Fruit fly (Drosophila melanogaster) whole organism, embryonic: Measurements from ENCODE around the gene Kdm2.

Experiments
- Asciz ChIP-seq: fragments of 200-800 bp; sonication (Bioruptor generic); optimal IDR thresholded peaks from 2 replicates; lab custom pipeline; 2017; ENCODE audit warnings: missing biosample characterization, mild to moderate bottlenecking, missing genetic modification characterization, missing genetic modification reagents
- CG10267 ChIP-seq: fragments of 200-800 bp; sonication (Bioruptor generic); optimal IDR thresholded peaks from 2 replicates; lab custom pipeline; 2018; ENCODE audit warnings: missing biosample characterization, mild to moderate bottlenecking, missing genetic modification characterization, moderate library complexity
- CG10979 ChIP-seq: fragments of 200-800 bp; sonication (Bioruptor generic); optimal IDR thresholded peaks from 2 replicates; lab custom pipeline; 2018; ENCODE audit warnings: missing biosample characterization, mild to moderate bottlenecking, missing genetic modification characterization, moderate library complexity
- CG11696 ChIP-seq: fragments of 200-800 bp; sonication (Bioruptor generic); IDR thresholded peaks from 2 replicates; pipeline ENCODE4 v1.3.6; 2022; ENCODE audit warnings: missing biosample characterization, missing genetic modification characterization
- CG12071 ChIP-seq: fragments of 200-800 bp; sonication (Bioruptor generic); optimal IDR thresholded peaks from 3 replicates; lab custom pipeline; 2018; ENCODE audit warnings: missing biosample characterization, mild to moderate bottlenecking, missing genetic modification characterization
- CG12299 ChIP-seq: fragments of 200-800 bp; sonication (Bioruptor generic); optimal IDR thresholded peaks from 2 replicates; lab custom pipeline; 2018; ENCODE audit warnings: missing biosample characterization, mild to moderate bottlenecking, missing genetic modification characterization
- CG13894 ChIP-seq: fragments of 200-800 bp; sonication (Bioruptor generic); optimal IDR thresholded peaks from 3 replicates; lab custom pipeline; 2018; ENCODE audit warnings: missing biosample characterization, mild to moderate bottlenecking, missing genetic modification characterization, moderate library complexity
- CG14710 ChIP-seq: fragments of 200-800 bp; sonication (Bioruptor generic); optimal IDR thresholded peaks from 3 replicates; lab custom pipeline; 2019; ENCODE audit warnings: missing biosample characterization, mild to moderate bottlenecking, missing genetic modification characterization, moderate library complexity
- CG14860 ChIP-seq: fragments of 200-800 bp; sonication (Bioruptor generic); IDR thresholded peaks from 3 replicates; pipeline ENCODE4 v1.3.6; 2022; ENCODE audit warnings: missing biosample characterization, missing genetic modification characterization; ENCODE audit not compliant: partially characterized antibody
- CG15011 ChIP-seq: fragments of 200-800 bp; sonication (Bioruptor generic); optimal IDR thresholded peaks from 3 replicates; lab custom pipeline; 2018; ENCODE audit warnings: missing biosample characterization, mild to moderate bottlenecking, missing genetic modification characterization
- CG15601 ChIP-seq: fragments of 200-800 bp; sonication (Bioruptor generic); optimal IDR thresholded peaks from 3 replicates; lab custom pipeline; 2019; ENCODE audit warnings: missing biosample characterization, mild to moderate bottlenecking, missing genetic modification characterization, moderate library complexity
- CG16863 ChIP-seq: fragments of 200-800 bp; sonication (Bioruptor generic); optimal IDR thresholded peaks from 3 replicates; lab custom pipeline; 2016; ENCODE audit warnings: missing biosample characterization, missing genetic modification characterization
- CG17328 ChIP-seq: fragments of 200-800 bp; sonication (Bioruptor generic); IDR thresholded peaks from 2 replicates; pipeline ENCODE4 v1.3.6; 2022; ENCODE audit warnings: missing biosample characterization, missing genetic modification characterization
- CG18599 ChIP-seq: fragments of 200-800 bp; sonication (Bioruptor generic); optimal IDR thresholded peaks from 3 replicates; lab custom pipeline; 2017; ENCODE audit warnings: missing biosample characterization, missing genetic modification characterization, mild to moderate bottlenecking, moderate library complexity, missing genetic modification reagents
- CG2875 ChIP-seq: fragments of 200-800 bp; sonication (Bioruptor generic); optimal IDR thresholded peaks from 2 replicates; lab custom pipeline; 2017; ENCODE audit warnings: missing biosample characterization, mild to moderate bottlenecking, missing genetic modification characterization, missing genetic modification reagents
- CG31365 ChIP-seq: fragments of 200-800 bp; sonication (Bioruptor generic); optimal IDR thresholded peaks from 2 replicates; lab custom pipeline; 2018; ENCODE audit warnings: missing biosample characterization, mild to moderate bottlenecking, missing genetic modification characterization
- CG31388 ChIP-seq: fragments of 200-800 bp; sonication (Bioruptor generic); optimal IDR thresholded peaks from 2 replicates; lab custom pipeline; 2016; ENCODE audit warnings: missing biosample characterization, missing genetic modification characterization
- CG33557 ChIP-seq: fragments of 200-800 bp; sonication (Bioruptor generic); optimal IDR thresholded peaks from 2 replicates; lab custom pipeline; 2019; ENCODE audit warnings: missing biosample characterization, mild to moderate bottlenecking, missing genetic modification characterization, moderate library complexity
- CG6272 ChIP-seq: fragments of 200-800 bp; sonication (Bioruptor generic); IDR thresholded peaks from 2 replicates; pipeline ENCODE4 v1.3.6; 2022; ENCODE audit warnings: missing biosample characterization, missing genetic modification characterization
- CG6791 ChIP-seq: fragments of 200-800 bp; sonication (Bioruptor generic); IDR thresholded peaks from 3 replicates; pipeline ENCODE4 v1.3.6; 2022; ENCODE audit warnings: missing biosample characterization, missing genetic modification characterization; ENCODE audit not compliant: partially characterized antibody
- CG8281 ChIP-seq: fragments of 200-800 bp; sonication (Bioruptor generic); optimal IDR thresholded peaks from 2 replicates; lab custom pipeline; 2018; ENCODE audit warnings: missing biosample characterization, mild to moderate bottlenecking, missing genetic modification characterization, moderate library complexity
- CG9876 ChIP-seq: fragments of 200-800 bp; sonication (Bioruptor generic); optimal IDR thresholded peaks from 2 replicates; lab custom pipeline; 2016; ENCODE audit warnings: missing biosample characterization, missing genetic modification characterization
- Deaf1 ChIP-seq: fragments of 200-800 bp; optimal IDR thresholded peaks from 3 replicates; lab custom pipeline; 2019; ENCODE audit warnings: missing biosample characterization, mild to moderate bottlenecking, missing genetic modification characterization, moderate library complexity
- Ets97D ChIP-seq: fragments of 200-800 bp; sonication (Bioruptor generic); optimal IDR thresholded peaks from 3 replicates; lab custom pipeline; 2016; ENCODE audit warnings: missing biosample characterization, missing genetic modification characterization
- Hr3 ChIP-seq: fragments of 200-800 bp; sonication (Bioruptor generic); optimal IDR thresholded peaks from 3 replicates; lab custom pipeline; 2016; ENCODE audit warnings: missing biosample characterization, missing genetic modification characterization
- Myb ChIP-seq: fragments of 200-800 bp; sonication (Bioruptor generic); optimal IDR thresholded peaks from 2 replicates; lab custom pipeline; 2016; ENCODE audit warnings: missing biosample characterization, missing genetic modification characterization
- PHDP ChIP-seq: fragments of 200-800 bp; sonication (Bioruptor generic); optimal IDR thresholded peaks from 3 replicates; lab custom pipeline; 2018; ENCODE audit warnings: missing biosample characterization, mild to moderate bottlenecking, missing genetic modification characterization, moderate library complexity
- Ptx1 ChIP-seq: fragments of 200-800 bp; sonication (Bioruptor generic); IDR thresholded peaks from 2 replicates; pipeline ENCODE4 v1.3.6; 2022; ENCODE audit warnings: missing biosample characterization, missing genetic modification characterization
- Sry-β ChIP-seq: fragments of 200-800 bp; sonication (Bioruptor generic); optimal IDR thresholded peaks from 2 replicates; lab custom pipeline; 2018; ENCODE audit warnings: missing biosample characterization, mild to moderate bottlenecking, missing genetic modification characterization, moderate library complexity
- ab ChIP-seq: fragments of 200-800 bp; sonication (Bioruptor generic); optimal IDR thresholded peaks from 2 replicates; lab custom pipeline; 2016; ENCODE audit warnings: missing biosample characterization, missing genetic modification characterization
- ac ChIP-seq: fragments of 200-800 bp; sonication (Bioruptor generic); optimal IDR thresholded peaks from 3 replicates; lab custom pipeline; 2017; ENCODE audit warnings: missing biosample characterization, mild to moderate bottlenecking, missing genetic modification characterization
- br ChIP-seq: fragments of >200 bp; optimal IDR thresholded peaks from 2 replicates; lab custom pipeline; 2017
- cato ChIP-seq: fragments of 200-800 bp; sonication (Bioruptor generic); optimal IDR thresholded peaks from 2 replicates; lab custom pipeline; 2016; ENCODE audit warnings: missing biosample characterization, missing genetic modification characterization, borderline replicate concordance
- cg ChIP-seq: fragments of 200-800 bp; sonication (Bioruptor generic); optimal IDR thresholded peaks from 3 replicates; lab custom pipeline; 2019; ENCODE audit warnings: missing biosample characterization, mild to moderate bottlenecking, missing genetic modification characterization, moderate library complexity
- chif ChIP-seq, 2 experiments: fragments of 200-800 bp; sonication (Bioruptor generic); optimal IDR thresholded peaks; 3 replicates each; lab custom pipeline; 2016; ENCODE audit warnings: missing biosample characterization in 2 of 2, missing genetic modification characterization in 2 of 2
- crc ChIP-seq: fragments of 200-800 bp; sonication (Bioruptor generic); optimal IDR thresholded peaks from 2 replicates; lab custom pipeline; 2016; ENCODE audit warnings: missing biosample characterization, missing genetic modification characterization
- eve ChIP-seq, 2 experiments: fragments of >200 bp; optimal IDR thresholded peaks; 2 replicates each; lab custom pipeline; 2017; ENCODE audit warnings: missing biosample characterization in 2 of 2, missing genetic modification characterization in 2 of 2
- fd102C ChIP-seq: fragments of 200-800 bp; sonication (Bioruptor generic); optimal IDR thresholded peaks from 2 replicates; lab custom pipeline; 2018; ENCODE audit warnings: missing biosample characterization, mild to moderate bottlenecking, missing genetic modification characterization, moderate library complexity
- fd3F ChIP-seq: fragments of 200-800 bp; sonication (Bioruptor generic); optimal IDR thresholded peaks from 2 replicates; lab custom pipeline; 2018; ENCODE audit warnings: missing biosample characterization, mild to moderate bottlenecking, missing genetic modification characterization, moderate library complexity
- fd64A ChIP-seq: fragments of 200-800 bp; sonication (Bioruptor generic); optimal IDR thresholded peaks from 3 replicates; lab custom pipeline; 2018; ENCODE audit warnings: missing biosample characterization, mild to moderate bottlenecking, missing genetic modification characterization
- fu2 ChIP-seq: fragments of 200-800 bp; sonication (Bioruptor generic); optimal IDR thresholded peaks from 2 replicates; lab custom pipeline; 2016; ENCODE audit warnings: missing biosample characterization, missing genetic modification characterization
- jing ChIP-seq: fragments of 200-800 bp; sonication (Bioruptor generic); optimal IDR thresholded peaks from 2 replicates; lab custom pipeline; 2018; ENCODE audit warnings: missing biosample characterization, mild to moderate bottlenecking, missing genetic modification characterization
- lab ChIP-seq: fragments of 200-800 bp; sonication (Bioruptor generic); optimal IDR thresholded peaks from 3 replicates; lab custom pipeline; 2017; ENCODE audit warnings: missing biosample characterization, missing genetic modification characterization, mild to moderate bottlenecking, moderate library complexity, missing genetic modification reagents
- maf-S ChIP-seq: fragments of 200-800 bp; sonication (Bioruptor generic); optimal IDR thresholded peaks from 2 replicates; lab custom pipeline; 2016; ENCODE audit warnings: missing biosample characterization, missing genetic modification characterization
- prd ChIP-seq, 3 experiments: fragments of >200 bp in 2 of 3; fragments of 200-800 bp in 1 of 3; sonication (Bioruptor generic) in 1 of 3; optimal IDR thresholded peaks in 2 of 3; IDR thresholded peaks in 1 of 3; 2 replicates in 2 of 3; 3 replicates in 1 of 3; pipeline versions ENCODE4 v1.3.6 to Lab custom; 2017 to 2022; ENCODE audit warnings: missing biosample characterization in 1 of 3, missing genetic modification characterization in 1 of 3
- sc ChIP-seq, 3 experiments: fragments of >200 bp in 2 of 3; fragments of 200-800 bp in 1 of 3; sonication (Bioruptor generic) in 1 of 3; optimal IDR thresholded peaks; 2 replicates in 2 of 3; 3 replicates in 1 of 3; lab custom pipeline; 2017; ENCODE audit warnings: mild to moderate bottlenecking in 1 of 3, missing biosample characterization in 1 of 3, missing genetic modification characterization in 1 of 3, missing genetic modification reagents in 1 of 3
- sens-2 ChIP-seq: fragments of 200-800 bp; sonication (Bioruptor generic); IDR thresholded peaks from 2 replicates; pipeline ENCODE4 v1.3.6; 2022; ENCODE audit warnings: missing biosample characterization, missing genetic modification characterization
- shn ChIP-seq: fragments of 200-800 bp; sonication (Bioruptor generic); optimal IDR thresholded peaks from 3 replicates; lab custom pipeline; 2016; ENCODE audit warnings: missing biosample characterization, missing genetic modification characterization
- tgo ChIP-seq: fragments of 200-800 bp; sonication (Bioruptor generic); IDR thresholded peaks from 3 replicates; pipeline ENCODE4 v1.3.6; 2022; ENCODE audit warnings: missing biosample characterization, missing genetic modification characterization
- zen2 ChIP-seq: fragments of 200-800 bp; sonication (Bioruptor generic); IDR thresholded peaks from 3 replicates; pipeline ENCODE4 v1.3.6; 2022; ENCODE audit warnings: missing biosample characterization, missing genetic modification characterization; ENCODE audit not compliant: partially characterized antibody

Gene Kdm2

DNA sequence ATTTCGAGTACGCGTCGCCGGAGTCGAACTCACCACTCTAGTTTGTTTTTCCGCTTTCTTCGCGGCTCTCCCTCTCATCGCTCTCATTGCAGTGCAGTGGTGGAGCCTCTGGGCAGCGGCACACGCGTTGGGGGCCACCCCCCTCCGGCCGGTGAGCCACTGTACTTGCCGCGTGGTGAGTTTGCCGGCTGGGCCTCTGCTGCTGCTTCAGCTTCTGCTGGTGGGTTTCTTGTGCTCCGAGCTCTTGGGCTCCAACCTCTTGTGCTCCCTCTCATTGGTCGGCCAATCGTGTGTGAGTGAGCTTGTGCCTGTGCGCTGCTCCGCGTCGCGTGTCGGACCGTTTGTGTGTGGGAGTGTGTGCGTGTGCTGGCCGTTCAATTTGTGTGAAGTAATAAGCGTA, 726 bp downstream of the Kdm2 start (continued):
- peak; percentile 73 for TF ChIP-seq maf-S (GFP tag; lab: Kevin White, UChicago)
- peak; percentile 55 for TF ChIP-seq CG16863 (GFP tag; lab: Kevin White, UChicago)
- no peak for TF ChIP-seq Ptx1 (GFP tag; lab: Robert Waterston, UW)
- TF ChIP-seq PHDP (tag; lab: Kevin White, UChicago): no peak
- peak; percentile 57 for TF ChIP-seq fd64A (GFP tag; lab: Kevin White, UChicago)
- peak; percentile 58; the same call in 1 of the 2 replicates for TF ChIP-seq CG6272
- peak; percentile 35 for TF ChIP-seq CG31365 (tag; lab: Kevin White, UChicago)
- peak; percentile 32 for TF ChIP-seq Myb (GFP tag; lab: Kevin White, UChicago)
- no peak for TF ChIP-seq CG8281 (tag; lab: Kevin White, UChicago)
- peak; percentile 82 for TF ChIP-seq CG13894 (tag; lab: Kevin White, UChicago)
- TF ChIP-seq chif (GFP tag; optimal IDR thresholded peaks at IDR 0.05; lab: Kevin White, UChicago): peak; percentile 8 to 31
- TF ChIP-seq CG9876 (GFP tag; lab: Kevin White, UChicago): no peak
- TF ChIP-seq CG12299 (tag; lab: Kevin White, UChicago): no peak
- TF ChIP-seq cato (GFP tag; lab: Kevin White, UChicago): no peak
- no peak for TF ChIP-seq br
- TF ChIP-seq CG14860 (GFP tag; lab: Robert Waterston, UW): no peak
- TF ChIP-seq ac: no peak
- no peak for TF ChIP-seq Hr3
- TF ChIP-seq CG17328 (GFP tag; lab: Robert Waterston, UW): no peak
- TF ChIP-seq CG33557 (GFP tag; lab: Kevin White, UChicago): peak; percentile 27
- no peak for TF ChIP-seq Sry-β (GFP tag; lab: Kevin White, UChicago)
- TF ChIP-seq shn: peak; percentile 68
- no peak for TF ChIP-seq CG14710 (tag; lab: Kevin White, UChicago)
- peak; percentile 75 for TF ChIP-seq ab (GFP tag; lab: Kevin White, UChicago)
- TF ChIP-seq CG10267: no peak
- TF ChIP-seq cg (GFP tag; lab: Kevin White, UChicago): peak; percentile 81
- TF ChIP-seq CG31388 (GFP tag; lab: Kevin White, UChicago): no peak
- TF ChIP-seq lab (GFP tag; lab: Kevin White, UChicago): peak; percentile 89
- TF ChIP-seq crc (GFP tag; lab: Kevin White, UChicago): no peak
- no peak for TF ChIP-seq CG10979
- no peak for TF ChIP-seq CG15011 (GFP tag; lab: Kevin White, UChicago)
- TF ChIP-seq fd3F (GFP tag; lab: Kevin White, UChicago): no peak
- TF ChIP-seq eve (GFP tag; optimal IDR thresholded peaks at IDR 0.05; lab: Kevin White, UChicago): no peak
- no peak for TF ChIP-seq Asciz (GFP tag; lab: Kevin White, UChicago)
- peak; percentile 56 for TF ChIP-seq CG12071 (GFP tag; lab: Kevin White, UChicago)
- no peak for TF ChIP-seq sc (optimal IDR thresholded peaks at IDR 0.05; lab: Kevin White, UChicago)
- TF ChIP-seq sc (GFP tag; optimal IDR thresholded peaks at IDR 0.05; lab: Kevin White, UChicago): no peak
- no peak for TF ChIP-seq prd (optimal IDR thresholded peaks at IDR 0.05; lab: Kevin White, UChicago)
- TF ChIP-seq prd (GFP tag; IDR thresholded peaks at IDR 0.05; lab: Robert Waterston, UW): no peak
- TF ChIP-seq fd102C (GFP tag; lab: Kevin White, UChicago): no peak
- TF ChIP-seq CG11696 (GFP tag; lab: Robert Waterston, UW): no peak
- TF ChIP-seq Ets97D: no peak
- TF ChIP-seq Deaf1 (tag; lab: Kevin White, UChicago): peak; percentile 52
- TF ChIP-seq sens-2 (GFP tag; lab: Robert Waterston, UW): no peak
- no peak for TF ChIP-seq jing (GFP tag; lab: Kevin White, UChicago)
- peak; percentile 36 for TF ChIP-seq fu2 (GFP tag; lab: Kevin White, UChicago)
- no peak for TF ChIP-seq tgo (GFP tag; lab: Robert Waterston, UW)
- no peak for TF ChIP-seq zen2
- TF ChIP-seq CG6791 (GFP tag; lab: Robert Waterston, UW): no peak
- TF ChIP-seq CG2875: no peak
- peak; percentile 90 for TF ChIP-seq CG18599 (GFP tag; lab: Kevin White, UChicago)
- no peak for TF ChIP-seq CG15601 (tag; lab: Kevin White, UChicago)
